Fruit fly (Drosophila melanogaster): ENCODE results near the gene Gr89a.

dm6 chr3R:16524178-16524577 is 25.4 kb upstream of the Gr89a start:
- TF ChIP-seq psq (optimal IDR thresholded peaks at IDR 0.05) = no peak
- no peak for TF ChIP-seq Sin3A (optimal IDR thresholded peaks at IDR 0.05)
- TF ChIP-seq Myc (optimal IDR thresholded peaks at IDR 0.05) = no peak
- no peak for TF ChIP-seq h (optimal IDR thresholded peaks at IDR 0.05)
- TF ChIP-seq insv (optimal IDR thresholded peaks at IDR 0.05) = no peak
- TF ChIP-seq ttk (optimal IDR thresholded peaks at IDR 0.05) = no peak

All from Kc167 (cell line).